Worm (Caenorhabditis elegans): ENCODE data around the gene frm-7.

ce11 chrV:12352881-12353280 is 50.6 kb downstream of the frm-7 start:
- TF ChIP-seq mdl-1 (tag; optimal IDR thresholded peaks at IDR 0.05) (no peak), unc-130 (tag; optimal IDR thresholded peaks at IDR 0.05) (no peak)

All from whole organism, L1 larva.